Fruit fly (Drosophila melanogaster): ENCODE data around the gene Sfp24C1.

- TF ChIP-seq Myc (optimal IDR thresholded peaks at IDR 0.05) (no peak), Jra (GFP tag; optimal IDR thresholded peaks at IDR 0.05) (no peak), HLH106 (tag; optimal IDR thresholded peaks at IDR 0.05) (no peak), Mio (GFP tag; optimal IDR thresholded peaks at IDR 0.05) (no peak)
Measured at dm6 chr2L:3682489-3682888, 18.0 kb upstream of the Sfp24C1 start.

Data from whole organism, wandering third instar larva.